Worm (Caenorhabditis elegans) whole organism, L4 larva: Measurements from ENCODE around the gene cct-5.

ENCODE experiments used
- R02D3.7 ChIP-seq: fragments of 150-350 bp; sonication (generic microtip); optimal IDR thresholded peaks from 3 replicates; lab custom pipeline; 2014; ENCODE audit warnings: missing biosample characterization, missing genetic modification characterization
- T20F7.1 ChIP-seq: fragments of 200-800 bp; sonication (Bioruptor generic); optimal IDR thresholded peaks from 2 replicates; lab custom pipeline; 2018; ENCODE audit warnings: mild to moderate bottlenecking, missing genetic modification characterization, missing compliant biosample characterization
- ama-1 ChIP-seq: fragments of 150-350 bp; optimal IDR thresholded peaks from 2 replicates; lab custom pipeline; 2014; ENCODE audit warnings: inconsistent platforms, mixed read lengths
- attf-4 ChIP-seq: sonication (generic microtip); optimal IDR thresholded peaks from 3 replicates; lab custom pipeline; 2017; ENCODE audit warnings: missing biosample characterization, missing genetic modification characterization
- ceh-62 ChIP-seq: sonication (generic microtip); optimal IDR thresholded peaks from 2 replicates; lab custom pipeline; 2017; ENCODE audit warnings: missing biosample characterization, missing genetic modification characterization
- lin-39 ChIP-seq: fragments of 150-350 bp; optimal IDR thresholded peaks from 2 replicates; lab custom pipeline; 2014; ENCODE audit warnings: missing biosample characterization, missing genetic modification reagents, missing genetic modification characterization
- lir-3 ChIP-seq: sonication (generic microtip); optimal IDR thresholded peaks from 2 replicates; lab custom pipeline; 2016; ENCODE audit warnings: mild to moderate bottlenecking, missing genetic modification characterization, missing compliant biosample characterization
- mdt-29 ChIP-seq: fragments of 200-800 bp; sonication (Bioruptor generic); IDR thresholded peaks from 2 replicates; pipeline ENCODE4 v1.3.6; 2022; ENCODE audit warnings: missing genetic modification reagents, missing genetic modification characterization, missing compliant biosample characterization
- nhr-237 ChIP-seq: sonication (generic microtip); optimal IDR thresholded peaks from 2 replicates; lab custom pipeline; 2017; ENCODE audit warnings: missing biosample characterization, missing genetic modification characterization
- snpc-4 ChIP-seq: fragments of 150-350 bp; optimal IDR thresholded peaks from 2 replicates; lab custom pipeline; 2014; ENCODE audit warnings: missing biosample characterization, missing genetic modification characterization
- unc-39 ChIP-seq: sonication (generic microtip); optimal IDR thresholded peaks from 2 replicates; lab custom pipeline; 2017; ENCODE audit warnings: missing biosample characterization, missing genetic modification characterization
- zag-1 ChIP-seq: fragments of 150-350 bp; optimal IDR thresholded peaks from 2 replicates; lab custom pipeline; 2014; ENCODE audit warnings: missing biosample characterization, missing genetic modification characterization
- zfp-2 ChIP-seq: sonication (generic microtip); optimal IDR thresholded peaks from 2 replicates; lab custom pipeline; 2016; ENCODE audit warnings: mild to moderate bottlenecking, missing genetic modification characterization, missing compliant biosample characterization

DNA sequence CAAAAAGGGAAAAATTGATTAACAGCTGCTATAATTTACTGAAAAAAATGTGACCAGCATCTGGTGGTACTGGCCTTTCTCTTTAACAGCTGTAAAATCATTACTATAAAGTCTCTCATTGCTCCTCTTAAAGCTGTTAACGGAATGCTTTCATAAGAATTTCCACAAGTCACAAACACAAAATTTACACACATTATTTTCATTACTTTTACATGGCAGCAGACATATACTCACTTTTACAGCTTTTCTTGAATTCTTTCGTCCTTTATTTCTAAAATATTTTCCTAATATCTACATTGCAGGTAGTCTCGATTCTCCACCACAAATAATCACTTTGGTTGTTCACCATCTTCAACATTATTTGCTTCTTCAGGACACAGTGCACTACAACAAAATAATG lies 45.4 kb upstream of the cct-5 start, which contains the start of gene imph-1:
- TF ChIP-seq zfp-2 (tag; lab: Kevin White, UChicago) (no peak), mdt-29 (GFP tag; lab: Robert Waterston, UW) (no peak), lin-39 (no peak), ceh-62 (tag; lab: Kevin White, UChicago) (no peak), snpc-4 (tag; lab: Kevin White, UChicago) (no peak), T20F7.1 (GFP tag; lab: Kevin White, UChicago) (no peak), lir-3 (tag; lab: Kevin White, UChicago) (no peak), zag-1 (tag; lab: Kevin White, UChicago) (no peak), attf-4 (tag; lab: Kevin White, UChicago) (no peak), unc-39 (tag; lab: Kevin White, UChicago) (no peak), R02D3.7 (tag; lab: Kevin White, UChicago) (no peak), nhr-237 (no peak), ama-1 (lab: Kevin White, UChicago) (no peak)
